Worm (Caenorhabditis elegans) whole organism, early embryonic: Measurements from ENCODE around the gene twk-3.
A peak's percentile ranks its signal among the peaks of the same experiment; 100 is the strongest.

Source experiments
- B0310.2 ChIP-seq: sonication (generic microtip); optimal IDR thresholded peaks from 2 replicates; lab custom pipeline; 2016; ENCODE audit warnings: mild to moderate bottlenecking, missing genetic modification characterization, missing compliant biosample characterization
- F13C5.2 ChIP-seq: sonication (generic microtip); optimal IDR thresholded peaks from 2 replicates; lab custom pipeline; 2017; ENCODE audit warnings: mild to moderate bottlenecking, missing genetic modification characterization, inconsistent platforms, missing compliant biosample characterization
- aly-1 ChIP-seq: sonication (generic microtip); optimal IDR thresholded peaks from 2 replicates; lab custom pipeline; 2016; ENCODE audit warnings: missing genetic modification characterization, missing compliant biosample characterization
- ama-1 ChIP-seq: fragments of 150-350 bp; optimal IDR thresholded peaks from 2 replicates; lab custom pipeline; 2014
- ceh-13 ChIP-seq: fragments of 200-800 bp; sonication (Bioruptor generic); optimal IDR thresholded peaks from 2 replicates; lab custom pipeline; 2018; ENCODE audit warnings: mild to moderate bottlenecking, missing genetic modification characterization, missing compliant biosample characterization
- ceh-36 ChIP-seq: sonication (generic microtip); optimal IDR thresholded peaks from 2 replicates; lab custom pipeline; 2016; ENCODE audit warnings: missing genetic modification characterization, inconsistent platforms, missing compliant biosample characterization
- ets-7 ChIP-seq: sonication (generic microtip); optimal IDR thresholded peaks from 2 replicates; lab custom pipeline; 2016; ENCODE audit warnings: missing genotype, missing genetic modification characterization, missing compliant biosample characterization
- flt-1 ChIP-seq: fragments of 200-800 bp; sonication (Bioruptor generic); IDR thresholded peaks from 2 replicates; pipeline ENCODE4 v1.3.6; 2022; ENCODE audit warnings: missing genetic modification characterization, missing compliant biosample characterization
- hmbx-1 ChIP-seq: sonication (generic microtip); optimal IDR thresholded peaks from 2 replicates; lab custom pipeline; 2016; ENCODE audit warnings: mild to moderate bottlenecking, missing genetic modification characterization, missing compliant biosample characterization
- hmg-4 ChIP-seq: fragments of 200-800 bp; sonication (Bioruptor generic); optimal IDR thresholded peaks from 2 replicates; lab custom pipeline; 2018; ENCODE audit warnings: mild to moderate bottlenecking, missing genetic modification characterization, missing compliant biosample characterization
- hnd-1 ChIP-seq: sonication (generic microtip); optimal IDR thresholded peaks from 2 replicates; lab custom pipeline; 2016; ENCODE audit warnings: missing genetic modification characterization, missing compliant biosample characterization
- pes-1 ChIP-seq: fragments of 200-800 bp; sonication (Bioruptor generic); IDR thresholded peaks from 2 replicates; pipeline ENCODE4 v1.3.6; 2022; ENCODE audit warnings: missing genetic modification reagents, missing genetic modification characterization, missing compliant biosample characterization
- scrt-1 ChIP-seq: fragments of 200-800 bp; sonication (Bioruptor generic); IDR thresholded peaks from 2 replicates; pipeline ENCODE4 v1.3.6; 2022; ENCODE audit warnings: missing genetic modification characterization, missing compliant biosample characterization
- sea-1 ChIP-seq: fragments of 200-800 bp; sonication (Bioruptor generic); conservative IDR thresholded peaks from 2 replicates; pipeline ENCODE4 v1.3.6; 2022; ENCODE audit warnings: missing genetic modification characterization, missing compliant biosample characterization
- tbx-11 ChIP-seq: fragments of 200-800 bp; sonication (Bioruptor generic); IDR thresholded peaks from 2 replicates; pipeline ENCODE4 v1.3.6; 2022; ENCODE audit warnings: missing genetic modification characterization, missing compliant biosample characterization
- tbx-37 ChIP-seq: fragments of 200-800 bp; sonication (Bioruptor generic); conservative IDR thresholded peaks from 2 replicates; pipeline ENCODE4 v1.3.6; 2022; ENCODE audit warnings: missing genetic modification reagents, missing genetic modification characterization, missing compliant biosample characterization
- tra-4 ChIP-seq: sonication (generic microtip); optimal IDR thresholded peaks from 2 replicates; lab custom pipeline; 2017; ENCODE audit warnings: missing genetic modification characterization, missing compliant biosample characterization

twk-3 gene

DNA sequence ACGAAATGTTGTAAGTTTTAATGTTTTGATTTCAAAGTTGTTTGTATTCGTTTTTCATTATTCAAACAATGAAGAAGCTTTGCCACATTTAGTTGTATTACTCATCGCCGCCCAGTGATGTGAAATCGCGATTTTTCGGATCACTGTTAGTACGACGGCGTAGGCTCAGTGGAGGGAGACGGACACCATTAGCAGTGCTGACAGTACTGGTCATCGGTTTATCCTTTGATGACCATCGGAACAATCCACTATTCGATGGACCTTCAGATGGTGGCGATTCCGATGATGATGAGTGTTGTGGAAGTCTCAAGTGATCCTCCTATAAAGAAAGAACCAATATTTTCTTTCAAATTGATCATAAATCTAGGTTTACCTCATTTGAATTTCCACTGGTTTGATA, 25.1 kb downstream of the twk-3 start:
- TF ChIP-seq hmbx-1 (tag; lab: Kevin White, UChicago) (no peak), pes-1 (GFP tag; lab: Robert Waterston, UW) (no peak), tra-4 (tag; lab: Kevin White, UChicago) (no peak), ceh-13 (GFP tag; lab: Kevin White, UChicago) (no peak), hmg-4 (no peak), B0310.2 (tag; lab: Kevin White, UChicago) (no peak), sea-1 (GFP tag; lab: Robert Waterston, UW) (no peak)

DNA sequence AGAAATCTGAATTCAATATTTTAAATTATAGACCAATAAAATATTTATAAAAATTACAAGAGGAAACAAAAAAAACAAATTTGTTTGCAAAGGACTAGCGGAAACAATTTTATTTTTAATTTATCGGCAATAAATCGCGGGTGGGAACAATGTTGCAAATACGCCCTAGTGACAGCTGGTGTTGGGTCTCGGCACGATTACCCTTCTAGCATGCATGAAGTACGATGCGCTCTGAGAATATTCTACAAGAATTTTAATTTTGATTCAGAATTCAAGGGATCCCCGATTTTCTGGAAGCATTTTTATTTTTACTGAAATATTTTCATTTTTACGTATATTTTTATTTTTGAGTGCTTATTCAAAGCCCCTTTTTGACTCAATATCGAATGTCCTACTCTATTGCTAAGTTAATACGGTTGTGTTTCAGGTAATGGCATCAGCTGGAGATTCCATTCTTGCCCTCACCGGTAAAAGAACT, 27.5 kb downstream of the twk-3 start, which contains the start of the genes mig-5 and cct-1:
TSS of gene mig-5 (minus strand) at position 8 of the 478 bp plus-strand sequence.
TSS of gene cct-1 (plus strand) at position 428 of the 478 bp plus-strand sequence.
- TF ChIP-seq aly-1 (tag; lab: Kevin White, UChicago), result no peak
- no peak for TF ChIP-seq tbx-37 (GFP tag; lab: Robert Waterston, UW)
- TF ChIP-seq hmg-4, result peak; percentile 31
- no peak for TF ChIP-seq ama-1 (lab: Kevin White, UChicago)
- no peak for TF ChIP-seq tra-4 (tag; lab: Kevin White, UChicago)
- TF ChIP-seq F13C5.2, result peak; percentile 85
- no peak for TF ChIP-seq ceh-13 (GFP tag; lab: Kevin White, UChicago)
- peak; percentile 48; the same call in 1 of the 2 replicates for TF ChIP-seq flt-1 (GFP tag; lab: Robert Waterston, UW)
- TF ChIP-seq B0310.2 (tag; lab: Kevin White, UChicago), result no peak
- TF ChIP-seq hmbx-1 (tag; lab: Kevin White, UChicago), result no peak
- no peak for TF ChIP-seq ceh-36 (tag; lab: Kevin White, UChicago)
- no peak for TF ChIP-seq tbx-11 (GFP tag; lab: Robert Waterston, UW)

DNA sequence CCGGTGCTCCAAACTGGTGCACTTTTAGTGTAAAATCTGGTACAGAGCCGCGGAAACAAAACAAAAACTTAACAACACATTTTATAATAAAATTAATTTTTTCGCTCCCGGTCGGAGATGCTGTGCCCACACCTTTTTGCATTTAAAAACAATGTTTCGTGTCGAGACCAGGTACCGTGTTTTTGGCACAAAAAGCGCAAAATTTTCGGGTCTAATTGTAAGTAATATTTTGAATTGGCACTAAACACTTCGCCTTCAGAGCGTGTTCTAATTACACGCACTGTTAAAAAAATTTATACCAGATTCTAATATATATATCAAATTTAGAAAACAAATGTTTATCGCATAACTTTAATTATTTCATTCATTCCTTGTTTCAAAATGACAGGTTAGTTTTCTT, 31.1 kb downstream of the twk-3 start, which contains the start of gene dylt-3:
TSS of gene dylt-3 (plus strand) at position 301 of the 400 bp plus-strand sequence.
- TF ChIP-seq ceh-36 (tag; lab: Kevin White, UChicago) (no peak), ceh-13 (GFP tag; lab: Kevin White, UChicago) (no peak), flt-1 (GFP tag; lab: Robert Waterston, UW) (no peak), F13C5.2 (no peak), scrt-1 (no peak), tbx-11 (GFP tag; lab: Robert Waterston, UW) (no peak), tra-4 (tag; lab: Kevin White, UChicago) (no peak), B0310.2 (tag; lab: Kevin White, UChicago) (no peak), ets-7 (tag; lab: Kevin White, UChicago) (no peak), hmg-4 (no peak), ama-1 (lab: Kevin White, UChicago) (no peak), sea-1 (GFP tag; lab: Robert Waterston, UW) (no peak)

DNA sequence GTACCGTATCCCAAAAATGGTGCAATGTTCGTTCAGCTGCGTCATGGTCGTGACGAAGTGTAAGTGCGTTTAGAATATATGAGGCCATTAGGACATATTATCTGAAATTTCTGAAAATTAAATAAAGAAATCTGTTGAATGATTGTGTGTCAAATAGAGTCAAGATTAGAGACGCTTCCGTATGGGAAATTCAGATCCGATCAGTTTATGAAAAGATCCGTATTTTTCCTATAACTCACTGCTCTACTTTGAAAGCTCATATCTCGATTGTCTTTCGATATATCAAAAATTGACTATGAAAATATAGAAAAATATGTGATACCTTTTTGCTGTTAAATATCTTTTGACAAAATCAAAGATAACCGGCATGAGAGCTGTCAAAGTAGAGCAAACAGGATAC, 32.3 kb downstream of the twk-3 start, which contains the start of gene T05C12.4:
TSS of gene T05C12.4 (minus strand) at position 101 of the 400 bp plus-strand sequence.
- TF ChIP-seq hnd-1 (tag; lab: Kevin White, UChicago) (no peak), hmg-4 (no peak), hmbx-1 (tag; lab: Kevin White, UChicago) (no peak), scrt-1 (no peak), B0310.2 (tag; lab: Kevin White, UChicago) (no peak), tbx-37 (GFP tag; lab: Robert Waterston, UW) (no peak), pes-1 (GFP tag; lab: Robert Waterston, UW) (no peak), ama-1 (lab: Kevin White, UChicago) (no peak), ceh-13 (GFP tag; lab: Kevin White, UChicago) (no peak), ceh-36 (tag; lab: Kevin White, UChicago) (no peak), flt-1 (GFP tag; lab: Robert Waterston, UW) (no peak), sea-1 (GFP tag; lab: Robert Waterston, UW) (no peak)

DNA sequence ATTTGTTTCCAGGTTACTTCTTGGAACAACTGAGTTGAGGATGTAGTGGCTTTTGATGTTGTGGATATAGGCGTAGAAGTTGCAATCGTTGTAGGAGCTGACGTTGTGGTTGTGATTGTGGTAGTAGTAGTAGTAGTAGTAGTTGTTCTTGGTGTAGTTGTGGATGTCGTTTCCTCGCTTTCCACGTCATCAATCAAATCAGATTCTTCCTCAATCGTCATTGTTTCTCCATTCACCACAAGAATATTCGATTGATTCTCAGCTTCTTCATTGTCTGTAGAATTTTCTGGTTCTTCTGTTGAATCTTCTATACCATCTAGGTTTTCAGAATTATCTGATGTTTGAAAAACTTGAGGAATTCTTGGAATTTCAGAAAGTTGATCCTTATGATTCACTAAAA, 34.0 kb downstream of the twk-3 start:
- no peak for TF ChIP-seq hnd-1 (tag; lab: Kevin White, UChicago)
- no peak for TF ChIP-seq tbx-37 (GFP tag; lab: Robert Waterston, UW)
- TF ChIP-seq ets-7 (tag; lab: Kevin White, UChicago), result no peak
- TF ChIP-seq scrt-1, result no peak
- no peak for TF ChIP-seq flt-1 (GFP tag; lab: Robert Waterston, UW)
- no peak for TF ChIP-seq F13C5.2
- TF ChIP-seq ceh-13 (GFP tag; lab: Kevin White, UChicago), result no peak
- TF ChIP-seq tra-4 (tag; lab: Kevin White, UChicago), result no peak
- TF ChIP-seq pes-1 (GFP tag; lab: Robert Waterston, UW), result no peak
- no peak for TF ChIP-seq ceh-36 (tag; lab: Kevin White, UChicago)
- TF ChIP-seq tbx-11 (GFP tag; lab: Robert Waterston, UW), result no peak
- TF ChIP-seq aly-1 (tag; lab: Kevin White, UChicago), result no peak
- no peak for TF ChIP-seq hmg-4
- no peak for TF ChIP-seq hmbx-1 (tag; lab: Kevin White, UChicago)
- no peak for TF ChIP-seq ama-1 (lab: Kevin White, UChicago)
- no peak for TF ChIP-seq B0310.2 (tag; lab: Kevin White, UChicago)

DNA sequence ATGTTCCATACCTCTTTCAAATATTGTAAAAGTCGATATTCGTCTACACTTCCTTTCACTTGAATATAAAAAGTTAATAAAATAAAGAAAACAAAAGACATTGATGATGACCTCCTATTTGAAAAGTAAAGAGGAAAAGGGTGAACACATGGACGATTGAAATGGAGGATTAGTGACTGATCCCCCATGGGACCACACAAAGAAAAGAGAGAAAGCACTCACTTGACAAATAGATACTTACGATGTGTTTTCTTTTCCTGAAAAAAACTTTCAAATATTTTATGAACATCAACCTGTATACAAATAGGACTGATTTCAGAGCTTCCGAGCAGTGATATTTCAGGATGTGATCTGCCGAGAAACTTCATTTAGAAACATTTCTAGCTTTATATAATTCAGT, 35.5 kb downstream of the twk-3 start, which contains the start of gene acr-14:
TSS of gene acr-14 (minus strand) at position 101 of the 400 bp plus-strand sequence.
- TF ChIP-seq aly-1 (tag; lab: Kevin White, UChicago) (no peak), hmbx-1 (tag; lab: Kevin White, UChicago) (no peak), tbx-11 (GFP tag; lab: Robert Waterston, UW) (no peak), ceh-36 (tag; lab: Kevin White, UChicago) (no peak), ceh-13 (GFP tag; lab: Kevin White, UChicago) (no peak), hmg-4 (no peak), ama-1 (lab: Kevin White, UChicago) (no peak), F13C5.2 (no peak), B0310.2 (tag; lab: Kevin White, UChicago) (no peak), hnd-1 (tag; lab: Kevin White, UChicago) (no peak)

DNA sequence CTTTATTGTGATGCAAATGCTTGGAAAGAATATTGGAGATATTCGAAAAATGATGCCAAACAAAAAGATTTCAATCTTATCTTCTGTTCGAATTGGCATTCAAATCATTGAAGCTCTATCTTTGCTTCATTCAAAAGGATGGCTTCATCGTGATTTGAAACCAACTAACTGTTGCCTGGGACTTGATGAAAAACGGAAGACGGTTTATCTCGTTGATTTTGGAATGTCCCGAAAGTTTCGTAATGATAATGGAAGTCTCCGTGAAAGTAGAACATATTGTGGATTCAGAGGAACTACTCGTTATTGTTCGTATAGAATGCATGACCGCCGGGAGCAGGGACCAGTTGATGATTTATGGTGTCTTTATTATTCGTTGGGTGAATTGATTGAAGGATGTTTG, 38.4 kb downstream of the twk-3 start:
- TF ChIP-seq sea-1 (GFP tag; lab: Robert Waterston, UW) (no peak), hmg-4 (no peak), B0310.2 (tag; lab: Kevin White, UChicago) (no peak), hmbx-1 (tag; lab: Kevin White, UChicago) (no peak), ceh-36 (tag; lab: Kevin White, UChicago) (no peak)
